Worm (Caenorhabditis elegans): ENCODE measurements around the gene str-143.

DNA sequence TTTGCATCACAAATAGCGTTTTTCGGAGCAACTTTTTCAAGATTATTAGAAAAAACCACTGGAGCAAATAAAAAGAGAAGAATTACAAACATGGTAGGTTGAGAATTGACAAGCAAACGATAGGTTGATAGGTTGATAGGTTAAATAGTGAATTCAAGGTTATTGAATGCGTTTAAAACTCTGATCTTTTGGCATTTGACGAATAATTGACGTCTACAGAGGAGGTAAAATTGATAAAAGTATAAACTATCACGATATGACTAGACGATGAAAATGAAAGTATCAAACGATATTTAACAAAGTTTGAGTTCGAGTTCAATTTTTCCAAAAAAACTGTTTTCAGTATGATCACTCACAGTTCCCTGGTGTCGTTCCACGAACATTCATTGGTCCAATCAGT lies 33.6 kb downstream of the str-143 start, which contains the start of gene ZC513.14:
- TF ChIP-seq hmbx-1 (tag; optimal IDR thresholded peaks at IDR 0.05) (no peak), hnd-1 (tag; optimal IDR thresholded peaks at IDR 0.05) (no peak), ama-1 (optimal IDR thresholded peaks at IDR 0.05) (no peak), pes-1 (GFP tag; IDR thresholded peaks at IDR 0.05) (no peak), aly-1 (tag; optimal IDR thresholded peaks at IDR 0.05) (no peak), sea-1 (GFP tag; conservative IDR thresholded peaks at IDR 0.05) (no peak), scrt-1 (GFP tag; IDR thresholded peaks at IDR 0.05) (no peak), tbx-11 (GFP tag; IDR thresholded peaks at IDR 0.05) (no peak), hmg-4 (GFP tag; optimal IDR thresholded peaks at IDR 0.05) (no peak), F13C5.2 (tag; optimal IDR thresholded peaks at IDR 0.05) (no peak)

Measured in whole organism, early embryonic.